Fruit fly (Drosophila melanogaster) whole organism, embryonic: ENCODE measurements around the gene CG9682.

ENCODE experiments used
- BtbVII ChIP-seq: fragments of 200-800 bp; sonication (Bioruptor generic); optimal IDR thresholded peaks from 3 replicates; lab custom pipeline; 2017; ENCODE audit warnings: missing biosample characterization, mild to moderate bottlenecking, missing genetic modification characterization
- CG11456 ChIP-seq: fragments of 200-800 bp; sonication (Bioruptor generic); IDR thresholded peaks from 3 replicates; pipeline ENCODE4 v1.3.6; 2022; ENCODE audit warnings: missing biosample characterization, missing genetic modification characterization
- CG13287 ChIP-seq: fragments of 200-800 bp; sonication (Bioruptor generic); IDR thresholded peaks from 2 replicates; pipeline ENCODE4 v1.3.6; 2022; ENCODE audit warnings: missing biosample characterization, missing genetic modification characterization; ENCODE audit not compliant: partially characterized antibody
- CG14860 ChIP-seq: fragments of 200-800 bp; sonication (Bioruptor generic); IDR thresholded peaks from 3 replicates; pipeline ENCODE4 v1.3.6; 2022; ENCODE audit warnings: missing biosample characterization, missing genetic modification characterization; ENCODE audit not compliant: partially characterized antibody
- CG14965 ChIP-seq: fragments of 200-800 bp; sonication (Bioruptor generic); optimal IDR thresholded peaks from 2 replicates; lab custom pipeline; 2016; ENCODE audit warnings: missing biosample characterization, missing genetic modification characterization, borderline replicate concordance
- CG1602 ChIP-seq: fragments of 200-800 bp; sonication (Bioruptor generic); optimal IDR thresholded peaks from 3 replicates; lab custom pipeline; 2016; ENCODE audit warnings: missing biosample characterization, missing genetic modification characterization
- CG16813 ChIP-seq: fragments of 200-800 bp; sonication (Bioruptor generic); IDR thresholded peaks from 3 replicates; pipeline ENCODE4 v1.3.6; 2022; ENCODE audit warnings: missing biosample characterization, missing genetic modification characterization; ENCODE audit not compliant: partially characterized antibody
- CG2712 ChIP-seq: fragments of 200-800 bp; optimal IDR thresholded peaks from 3 replicates; lab custom pipeline; 2019; ENCODE audit warnings: missing biosample characterization, mild to moderate bottlenecking, missing genetic modification characterization, moderate library complexity
- CG33557 ChIP-seq: fragments of 200-800 bp; sonication (Bioruptor generic); optimal IDR thresholded peaks from 2 replicates; lab custom pipeline; 2019; ENCODE audit warnings: missing biosample characterization, mild to moderate bottlenecking, missing genetic modification characterization, moderate library complexity
- CG43689 ChIP-seq: fragments of 200-800 bp; sonication (Bioruptor generic); IDR thresholded peaks from 2 replicates; pipeline ENCODE4 v1.3.6; 2022; ENCODE audit warnings: missing biosample characterization, missing genetic modification characterization
- CG6683 ChIP-seq: fragments of 200-800 bp; sonication (Bioruptor generic); optimal IDR thresholded peaks from 2 replicates; lab custom pipeline; 2017; ENCODE audit warnings: missing biosample characterization, mild to moderate bottlenecking, missing genetic modification characterization, missing genetic modification reagents
- CG7271 ChIP-seq: fragments of 200-800 bp; sonication (Bioruptor generic); optimal IDR thresholded peaks from 2 replicates; lab custom pipeline; 2018; ENCODE audit warnings: missing biosample characterization, mild to moderate bottlenecking, missing genetic modification characterization, moderate library complexity
- Chrac-16 ChIP-seq: fragments of 200-800 bp; sonication (Bioruptor generic); optimal IDR thresholded peaks from 3 replicates; lab custom pipeline; 2016; ENCODE audit warnings: missing biosample characterization, missing genetic modification characterization
- Deaf1 ChIP-seq: fragments of 200-800 bp; optimal IDR thresholded peaks from 3 replicates; lab custom pipeline; 2019; ENCODE audit warnings: missing biosample characterization, mild to moderate bottlenecking, missing genetic modification characterization, moderate library complexity
- GATAe ChIP-seq: fragments of 200-800 bp; sonication (Bioruptor generic); conservative IDR thresholded peaks from 2 replicates; pipeline ENCODE4 v1.3.6; 2022; ENCODE audit warnings: missing biosample characterization, missing genetic modification characterization
- HLH4C ChIP-seq: fragments of 200-800 bp; sonication (Bioruptor generic); IDR thresholded peaks from 3 replicates; pipeline ENCODE4 v1.3.6; 2022; ENCODE audit warnings: missing biosample characterization, missing genetic modification characterization; ENCODE audit not compliant: partially characterized antibody
- Kr ChIP-seq: fragments of 200-800 bp; sonication (Bioruptor generic); optimal IDR thresholded peaks from 2 replicates; lab custom pipeline; 2017; ENCODE audit warnings: missing biosample characterization, mild to moderate bottlenecking, missing genetic modification characterization
- Meics ChIP-seq: fragments of 200-800 bp; sonication (Bioruptor generic); optimal IDR thresholded peaks from 2 replicates; lab custom pipeline; 2017; ENCODE audit warnings: missing biosample characterization, mild to moderate bottlenecking, missing genetic modification characterization
- Oli ChIP-seq: fragments of 200-800 bp; sonication (Bioruptor generic); optimal IDR thresholded peaks from 2 replicates; lab custom pipeline; 2018; ENCODE audit warnings: missing biosample characterization, mild to moderate bottlenecking, missing genetic modification characterization, moderate library complexity
- Optix ChIP-seq: fragments of 200-800 bp; sonication (Bioruptor generic); IDR thresholded peaks from 3 replicates; pipeline ENCODE4 v1.3.6; 2022; ENCODE audit warnings: missing biosample characterization, missing genetic modification characterization
- Poxn ChIP-seq: fragments of 200-800 bp; sonication (Bioruptor generic); IDR thresholded peaks from 2 replicates; pipeline ENCODE4 v1.3.6; 2022; ENCODE audit warnings: missing biosample characterization, missing genetic modification characterization
- Sry-δ ChIP-seq: fragments of 200-800 bp; sonication (Bioruptor generic); optimal IDR thresholded peaks from 2 replicates; lab custom pipeline; 2016; ENCODE audit warnings: missing biosample characterization, missing genetic modification characterization
- ac ChIP-seq: fragments of 200-800 bp; sonication (Bioruptor generic); optimal IDR thresholded peaks from 3 replicates; lab custom pipeline; 2017; ENCODE audit warnings: missing biosample characterization, mild to moderate bottlenecking, missing genetic modification characterization
- ato ChIP-seq: fragments of 200-800 bp; sonication (Bioruptor generic); IDR thresholded peaks from 2 replicates; pipeline ENCODE4 v1.3.6; 2022; ENCODE audit warnings: missing biosample characterization, missing genetic modification characterization; ENCODE audit not compliant: partially characterized antibody
- bowl ChIP-seq: fragments of 200-800 bp; sonication (Bioruptor generic); IDR thresholded peaks from 2 replicates; pipeline ENCODE4 v1.3.6; 2022; ENCODE audit warnings: missing biosample characterization, missing genetic modification characterization
- br ChIP-seq: fragments of >200 bp; optimal IDR thresholded peaks from 2 replicates; lab custom pipeline; 2017
- btn ChIP-seq: fragments of 200-800 bp; sonication (Bioruptor generic); optimal IDR thresholded peaks from 2 replicates; lab custom pipeline; 2016; ENCODE audit warnings: missing biosample characterization, missing genetic modification characterization
- chif ChIP-seq, 2 experiments: fragments of 200-800 bp; sonication (Bioruptor generic); optimal IDR thresholded peaks; 3 replicates each; lab custom pipeline; 2016; ENCODE audit warnings: missing biosample characterization in 2 of 2, missing genetic modification characterization in 2 of 2
- chn ChIP-seq: fragments of 200-800 bp; sonication (Bioruptor generic); optimal IDR thresholded peaks from 2 replicates; lab custom pipeline; 2016; ENCODE audit warnings: missing biosample characterization, missing genetic modification characterization
- dan ChIP-seq: fragments of 200-800 bp; sonication (Bioruptor generic); IDR thresholded peaks from 2 replicates; pipeline ENCODE4 v1.3.6; 2022; ENCODE audit warnings: missing biosample characterization, missing genetic modification characterization
- disco-r ChIP-seq: fragments of 200-800 bp; sonication (Bioruptor generic); optimal IDR thresholded peaks from 2 replicates; lab custom pipeline; 2016; ENCODE audit warnings: missing biosample characterization, missing genetic modification characterization
- fd102C ChIP-seq: fragments of 200-800 bp; sonication (Bioruptor generic); optimal IDR thresholded peaks from 2 replicates; lab custom pipeline; 2018; ENCODE audit warnings: missing biosample characterization, mild to moderate bottlenecking, missing genetic modification characterization, moderate library complexity
- ftz-f1 ChIP-seq: fragments of 200-800 bp; sonication (Bioruptor generic); optimal IDR thresholded peaks from 2 replicates; lab custom pipeline; 2016; ENCODE audit warnings: missing biosample characterization, missing genetic modification characterization
- grau ChIP-seq: fragments of 200-800 bp; optimal IDR thresholded peaks from 3 replicates; lab custom pipeline; 2019; ENCODE audit warnings: missing biosample characterization, mild to moderate bottlenecking, missing genetic modification characterization, moderate library complexity
- kni ChIP-seq: fragments of 200-800 bp; sonication (Bioruptor generic); optimal IDR thresholded peaks from 3 replicates; lab custom pipeline; 2017; ENCODE audit warnings: mild to moderate bottlenecking, missing biosample characterization, missing genetic modification reagents, missing genetic modification characterization
- lola ChIP-seq, 3 experiments: fragments of >200 bp in 2 of 3; fragments of 200-800 bp in 1 of 3; sonication (Bioruptor generic) in 1 of 3; optimal IDR thresholded peaks; 2 replicates each; lab custom pipeline; 2017 to 2019; ENCODE audit warnings: missing biosample characterization in 3 of 3, missing genetic modification characterization in 3 of 3, mild to moderate bottlenecking in 1 of 3, moderate library complexity in 1 of 3
- mirr ChIP-seq: fragments of 200-800 bp; sonication (Bioruptor generic); optimal IDR thresholded peaks from 3 replicates; lab custom pipeline; 2018; ENCODE audit warnings: missing biosample characterization, mild to moderate bottlenecking, missing genetic modification characterization
- mld ChIP-seq: fragments of 200-800 bp; sonication (Bioruptor generic); IDR thresholded peaks from 3 replicates; pipeline ENCODE4 v1.3.6; 2022; ENCODE audit warnings: missing biosample characterization, missing genetic modification characterization; ENCODE audit not compliant: partially characterized antibody
- pho ChIP-seq: fragments of 200-800 bp; sonication (Bioruptor generic); optimal IDR thresholded peaks from 2 replicates; lab custom pipeline; 2016; ENCODE audit warnings: missing biosample characterization, missing genetic modification characterization
- pita ChIP-seq: fragments of 200-800 bp; sonication (Bioruptor generic); optimal IDR thresholded peaks from 2 replicates; lab custom pipeline; 2017; ENCODE audit warnings: missing biosample characterization, mild to moderate bottlenecking, missing genetic modification characterization
- row ChIP-seq: fragments of 200-800 bp; sonication (Bioruptor generic); IDR thresholded peaks from 3 replicates; pipeline ENCODE4 v1.3.6; 2022; ENCODE audit warnings: missing biosample characterization, missing genetic modification characterization
- sim ChIP-seq: fragments of 200-800 bp; sonication (Bioruptor generic); IDR thresholded peaks from 2 replicates; pipeline ENCODE4 v1.3.6; 2022; ENCODE audit warnings: missing biosample characterization, missing genetic modification characterization
- so ChIP-seq: fragments of 200-800 bp; sonication (Bioruptor generic); IDR thresholded peaks from 3 replicates; pipeline ENCODE4 v1.3.6; 2022; ENCODE audit warnings: missing biosample characterization, missing genetic modification characterization
- sob ChIP-seq: fragments of 200-800 bp; sonication (Bioruptor generic); IDR thresholded peaks from 2 replicates; pipeline ENCODE4 v1.3.6; 2022; ENCODE audit warnings: missing biosample characterization, missing genetic modification characterization
- stwl ChIP-seq: fragments of 200-800 bp; sonication (Bioruptor generic); optimal IDR thresholded peaks from 3 replicates; lab custom pipeline; 2018; ENCODE audit warnings: missing biosample characterization, mild to moderate bottlenecking, missing genetic modification characterization, moderate library complexity
- tin ChIP-seq: fragments of 200-800 bp; sonication (Bioruptor generic); optimal IDR thresholded peaks from 3 replicates; lab custom pipeline; 2016; ENCODE audit warnings: missing biosample characterization, missing genetic modification characterization
- tx ChIP-seq: fragments of 200-800 bp; sonication (Bioruptor generic); optimal IDR thresholded peaks from 2 replicates; lab custom pipeline; 2016; ENCODE audit warnings: missing biosample characterization, missing genetic modification characterization
- vvl ChIP-seq: fragments of 200-800 bp; sonication (Bioruptor generic); IDR thresholded peaks from 2 replicates; pipeline ENCODE4 v1.3.6; 2022; ENCODE audit warnings: missing biosample characterization, missing genetic modification characterization

CG9682 gene

dm6 chr3R:30276482-30277282 lies 26.0 kb downstream of the CG9682 start (continued):
- TF ChIP-seq grau (tag; lab: Kevin White, UChicago): peak; percentile 39
- TF ChIP-seq Deaf1 (tag; lab: Kevin White, UChicago): peak; percentile 22
- TF ChIP-seq ftz-f1: no peak
- no peak for TF ChIP-seq btn
- TF ChIP-seq sob (GFP tag; lab: Robert Waterston, UW): peak; percentile 31; the same call in 1 of the 2 replicates
- peak; percentile 77 for TF ChIP-seq row
- TF ChIP-seq ato: no peak; the same call in 1 of the 2 replicates
- TF ChIP-seq ac (GFP tag; lab: Kevin White, UChicago): no peak
- no peak for TF ChIP-seq CG6683 (GFP tag; lab: Kevin White, UChicago)
- TF ChIP-seq CG13287 (GFP tag; lab: Robert Waterston, UW): peak; percentile 38; the same call in 1 of the 2 replicates
- no peak for TF ChIP-seq fd102C (GFP tag; lab: Kevin White, UChicago)
- TF ChIP-seq br (lab: Kevin White, UChicago): no peak
- TF ChIP-seq chif (GFP tag; optimal IDR thresholded peaks at IDR 0.05; lab: Kevin White, UChicago): peak; percentile 16 to 70
- no peak for TF ChIP-seq Sry-δ
- peak; percentile 60 for TF ChIP-seq tin (GFP tag; lab: Kevin White, UChicago)
- 0 out of 2 replicates have a peak, but pooled peaks have one; percentile 31 for TF ChIP-seq sim (GFP tag; lab: Robert Waterston, UW)
- TF ChIP-seq disco-r (GFP tag; lab: Kevin White, UChicago): peak; percentile 12
- TF ChIP-seq CG2712 (tag; lab: Kevin White, UChicago): peak; percentile 40
- TF ChIP-seq Poxn (GFP tag; lab: Robert Waterston, UW): no peak
- 0 out of 3 replicates have a peak, but pooled peaks have one; percentile 22 for TF ChIP-seq HLH4C (GFP tag; lab: Robert Waterston, UW)
- no peak for TF ChIP-seq dan (GFP tag; lab: Robert Waterston, UW)
- peak; percentile 42 for TF ChIP-seq mirr (GFP tag; lab: Kevin White, UChicago)
- peak; percentile 31 for TF ChIP-seq CG1602 (GFP tag; lab: Kevin White, UChicago)
- TF ChIP-seq GATAe (GFP tag; lab: Robert Waterston, UW): no peak
- no peak for TF ChIP-seq tx (GFP tag; lab: Kevin White, UChicago)
- TF ChIP-seq Meics: peak; percentile 43
- TF ChIP-seq CG16813: no peak
- no peak for TF ChIP-seq CG14860
- TF ChIP-seq Optix (GFP tag; lab: Robert Waterston, UW): peak; percentile 58; the same call in 1 of the 3 replicates
- TF ChIP-seq lola (GFP tag; optimal IDR thresholded peaks at IDR 0.05; lab: Kevin White, UChicago): peak in 1 of 3 experiments; percentile 24
- TF ChIP-seq Kr (GFP tag; lab: Kevin White, UChicago): no peak
- TF ChIP-seq CG11456: peak; percentile 60
- peak; percentile 50 for TF ChIP-seq CG33557 (GFP tag; lab: Kevin White, UChicago)
- no peak for TF ChIP-seq BtbVII (GFP tag; lab: Kevin White, UChicago)
- TF ChIP-seq CG14965 (GFP tag; lab: Kevin White, UChicago): no peak
- TF ChIP-seq bowl (GFP tag; lab: Robert Waterston, UW): no peak
- TF ChIP-seq CG43689 (GFP tag; lab: Robert Waterston, UW): no peak
- TF ChIP-seq CG7271 (tag; lab: Kevin White, UChicago): no peak
- peak; percentile 26 for TF ChIP-seq pho (GFP tag; lab: Kevin White, UChicago)
- no peak for TF ChIP-seq pita
- peak; percentile 25 for TF ChIP-seq Oli
- peak; percentile 29; the same call in 1 of the 3 replicates for TF ChIP-seq so (GFP tag; lab: Robert Waterston, UW)
- peak; percentile 30 for TF ChIP-seq chn (GFP tag; lab: Kevin White, UChicago)
- TF ChIP-seq mld (GFP tag; lab: Robert Waterston, UW): 0 out of 3 replicates have a peak, but pooled peaks have one; percentile 36
- TF ChIP-seq Chrac-16: peak; percentile 29
- peak; percentile 88 for TF ChIP-seq stwl
- TF ChIP-seq kni: peak; percentile 44
- peak; percentile 71 for TF ChIP-seq vvl (GFP tag; lab: Robert Waterston, UW)
